Fruit fly (Drosophila melanogaster): ENCODE measurements around the gene CG5281.

The CG5281 gene

dm6 chr3R:11409667-11410137, 25.9 kb upstream of the CG5281 start, which contains the start of the genes mgr and Irbp (continued):
- peak; percentile 91 for TF ChIP-seq Drgx (GFP tag; IDR thresholded peaks at IDR 0.05)
- TF ChIP-seq tap (tag; optimal IDR thresholded peaks at IDR 0.05), result peak; percentile 88
- TF ChIP-seq CG13624 (GFP tag; optimal IDR thresholded peaks at IDR 0.05), result peak; percentile 14
- TF ChIP-seq CG6689 (GFP tag; IDR thresholded peaks at IDR 0.05), result peak; percentile 95
- TF ChIP-seq bowl (GFP tag; IDR thresholded peaks at IDR 0.05), result peak; percentile 84
- peak; percentile 76 for TF ChIP-seq CG5245 (GFP tag; optimal IDR thresholded peaks at IDR 0.05)
- TF ChIP-seq CG1602 (GFP tag; optimal IDR thresholded peaks at IDR 0.05), result peak; percentile 88
- TF ChIP-seq slbo (GFP tag; IDR thresholded peaks at IDR 0.05), result peak; percentile 97
- TF ChIP-seq Camta (GFP tag; optimal IDR thresholded peaks at IDR 0.05), result peak; percentile 3
- TF ChIP-seq pita (GFP tag; optimal IDR thresholded peaks at IDR 0.05), result no peak
- TF ChIP-seq Hsf (GFP tag; optimal IDR thresholded peaks at IDR 0.05), result peak; percentile 50
- peak; percentile 96 for TF ChIP-seq Ada2b (GFP tag; IDR thresholded peaks at IDR 0.05)
- TF ChIP-seq CG32772 (GFP tag; IDR thresholded peaks at IDR 0.05), result peak; percentile 94
- peak; percentile 83 for TF ChIP-seq CG6254 (GFP tag; optimal IDR thresholded peaks at IDR 0.05)
- TF ChIP-seq Ets97D (GFP tag; optimal IDR thresholded peaks at IDR 0.05), result peak; percentile 54
- TF ChIP-seq da (GFP tag; optimal IDR thresholded peaks at IDR 0.05), result no peak
- peak; percentile 47 for TF ChIP-seq CG4617 (GFP tag; optimal IDR thresholded peaks at IDR 0.05; ENCODE audit: borderline replicate concordance)
- peak; percentile 79 for TF ChIP-seq Rx (GFP tag; IDR thresholded peaks at IDR 0.05)
- TF ChIP-seq Ets65A (GFP tag), result peak; percentile 95
- TF ChIP-seq nerfin-1 (tag; optimal IDR thresholded peaks at IDR 0.05), result peak; percentile 85
- TF ChIP-seq HmgZ (tag; optimal IDR thresholded peaks at IDR 0.05), result peak; percentile 86
- TF ChIP-seq Scr (GFP tag; IDR thresholded peaks at IDR 0.05; ENCODE audit: partially characterized antibody), result peak; percentile 90
- peak; percentile 90 for TF ChIP-seq CG15269 (tag; optimal IDR thresholded peaks at IDR 0.05)
- peak; percentile 85 for TF ChIP-seq D19A (tag; optimal IDR thresholded peaks at IDR 0.05)
- TF ChIP-seq CG34376 (GFP tag; optimal IDR thresholded peaks at IDR 0.05), result peak; percentile 59
- TF ChIP-seq sd (tag; optimal IDR thresholded peaks at IDR 0.05), result no peak
- peak; percentile 88 for TF ChIP-seq ind (GFP tag; optimal IDR thresholded peaks at IDR 0.05)
- peak; percentile 55 for TF ChIP-seq bab2 (GFP tag; optimal IDR thresholded peaks at IDR 0.05)
- TF ChIP-seq btn (GFP tag; optimal IDR thresholded peaks at IDR 0.05), result no peak
- peak; percentile 82 for TF ChIP-seq BtbVII (GFP tag; optimal IDR thresholded peaks at IDR 0.05)
- no peak; the same call in 2 of the 3 replicates for TF ChIP-seq Mrtf (GFP tag; IDR thresholded peaks at IDR 0.05)
- peak; percentile 91 for TF ChIP-seq CG14667 (GFP tag; IDR thresholded peaks at IDR 0.05)
- TF ChIP-seq CG11093 (GFP tag; IDR thresholded peaks at IDR 0.05), result peak; percentile 79; the same call in 2 of the 3 replicates
- TF ChIP-seq fd96Cb (tag; optimal IDR thresholded peaks at IDR 0.05), result peak; percentile 90
- peak; percentile 90 for TF ChIP-seq Sox100B (GFP tag; optimal IDR thresholded peaks at IDR 0.05)
- peak; percentile 83 for TF ChIP-seq CG3407 (GFP tag; optimal IDR thresholded peaks at IDR 0.05)
- peak; percentile 78 for TF ChIP-seq run (tag; optimal IDR thresholded peaks at IDR 0.05)
- peak; percentile 13; the same call in 1 of the 3 replicates for TF ChIP-seq sr (GFP tag; IDR thresholded peaks at IDR 0.05)
- peak; percentile 79 for TF ChIP-seq CG30431 (GFP tag; optimal IDR thresholded peaks at IDR 0.05)
- peak; percentile 91 for TF ChIP-seq Awh (GFP tag; IDR thresholded peaks at IDR 0.05)
- no peak for TF ChIP-seq cad (GFP tag; optimal IDR thresholded peaks at IDR 0.05)
- TF ChIP-seq HLH3B (GFP tag; IDR thresholded peaks at IDR 0.05), result peak; percentile 95
- TF ChIP-seq NK7.1 (GFP tag; optimal IDR thresholded peaks at IDR 0.05), result no peak
- peak; percentile 95 for TF ChIP-seq H15 (GFP tag; IDR thresholded peaks at IDR 0.05)
- no peak for TF ChIP-seq CG1603 (tag; optimal IDR thresholded peaks at IDR 0.05)
- no peak for TF ChIP-seq Trl (optimal IDR thresholded peaks at IDR 0.05)
- TF ChIP-seq Trl (GFP tag; optimal IDR thresholded peaks at IDR 0.05), result peak; percentile 31
- no peak for TF ChIP-seq maf-S (GFP tag; optimal IDR thresholded peaks at IDR 0.05)
- peak; percentile 93 for TF ChIP-seq seq (GFP tag; IDR thresholded peaks at IDR 0.05)
- no peak for TF ChIP-seq luna (GFP tag; optimal IDR thresholded peaks at IDR 0.05)
- TF ChIP-seq ac (GFP tag; optimal IDR thresholded peaks at IDR 0.05), result peak; percentile 58
- TF ChIP-seq ken (GFP tag; IDR thresholded peaks at IDR 0.05), result peak; percentile 86
- TF ChIP-seq sug (tag; optimal IDR thresholded peaks at IDR 0.05), result no peak

Measured in whole organism, embryonic.